Worm (Caenorhabditis elegans): ENCODE measurements around the gene ZK757.10.

ce11 chrIII:9899720-9900119 is 22.7 kb downstream of the ZK757.10 start:
- no peak for TF ChIP-seq unc-62 (GFP tag; optimal IDR thresholded peaks at IDR 0.05)
- no peak for TF ChIP-seq nhr-25 (tag; optimal IDR thresholded peaks at IDR 0.05)
- TF ChIP-seq snpc-4 (tag; optimal IDR thresholded peaks at IDR 0.05), result no peak
- TF ChIP-seq ama-1 (optimal IDR thresholded peaks at IDR 0.05), result no peak
- TF ChIP-seq daf-12 (tag; optimal IDR thresholded peaks at IDR 0.05), result no peak
- no peak for TF ChIP-seq nfya-1 (tag; optimal IDR thresholded peaks at IDR 0.05; ENCODE audit: insufficient read depth)
- no peak for TF ChIP-seq nhr-237 (tag; optimal IDR thresholded peaks at IDR 0.05)
- TF ChIP-seq fos-1 (tag; optimal IDR thresholded peaks at IDR 0.05), result no peak
- TF ChIP-seq eor-1 (tag; optimal IDR thresholded peaks at IDR 0.05), result no peak
- no peak for TF ChIP-seq ztf-4 (tag; optimal IDR thresholded peaks at IDR 0.05)
- TF ChIP-seq nhr-28 (tag; optimal IDR thresholded peaks at IDR 0.05), result no peak
- TF ChIP-seq elt-3 (tag; optimal IDR thresholded peaks at IDR 0.05), result no peak
- no peak for TF ChIP-seq pqm-1 (tag; optimal IDR thresholded peaks at IDR 0.05)
- no peak for TF ChIP-seq tbx-2 (tag; optimal IDR thresholded peaks at IDR 0.05)
